Worm (Caenorhabditis elegans) whole organism, L3 larva: Measurements from ENCODE around the gene K10B3.1.

ENCODE experiments used
- R02D3.7 ChIP-seq: fragments of 150-350 bp; optimal IDR thresholded peaks from 2 replicates; lab custom pipeline; 2014; ENCODE audit warnings: missing biosample characterization, missing genetic modification characterization
- ZK546.5 ChIP-seq: sonication (generic microtip); optimal IDR thresholded peaks from 2 replicates; lab custom pipeline; 2017; ENCODE audit warnings: missing biosample characterization, missing genetic modification characterization
- aly-2 ChIP-seq: fragments of 150-350 bp; optimal IDR thresholded peaks from 2 replicates; lab custom pipeline; 2014; ENCODE audit warnings: missing biosample characterization, missing genetic modification characterization
- ama-1 ChIP-seq: fragments of 150-350 bp; optimal IDR thresholded peaks from 2 replicates; lab custom pipeline; 2018
- ceh-16 ChIP-seq: sonication (generic microtip); optimal IDR thresholded peaks from 2 replicates; lab custom pipeline; 2017; ENCODE audit warnings: missing biosample characterization, missing genetic modification characterization
- ceh-28 ChIP-seq: fragments of 150-350 bp; optimal IDR thresholded peaks from 2 replicates; lab custom pipeline; 2014; ENCODE audit warnings: missing biosample characterization, missing genetic modification reagents, missing genetic modification characterization
- ceh-82 ChIP-seq: fragments of 150-350 bp; optimal IDR thresholded peaks from 2 replicates; lab custom pipeline; 2014; ENCODE audit warnings: missing biosample characterization, missing genetic modification characterization
- ceh-9 ChIP-seq: sonication (generic microtip); optimal IDR thresholded peaks from 2 replicates; lab custom pipeline; 2018; ENCODE audit warnings: missing biosample characterization, missing genetic modification characterization
- daf-12 ChIP-seq: fragments of 150-350 bp; optimal IDR thresholded peaks from 2 replicates; lab custom pipeline; 2014; ENCODE audit warnings: missing biosample characterization, missing genetic modification reagents, missing genetic modification characterization
- egl-27 ChIP-seq: sonication (generic microtip); optimal IDR thresholded peaks from 4 replicates; lab custom pipeline; 2017; ENCODE audit warnings: missing biosample characterization, missing genetic modification reagents, missing genetic modification characterization
- egl-5 ChIP-seq: fragments of 150-350 bp; optimal IDR thresholded peaks from 2 replicates; lab custom pipeline; 2017; ENCODE audit warnings: missing biosample characterization, missing genetic modification reagents, missing genetic modification characterization, inconsistent platforms
- elt-1 ChIP-seq: fragments of 150-350 bp; optimal IDR thresholded peaks from 2 replicates; lab custom pipeline; 2014; ENCODE audit warnings: missing biosample characterization, missing genetic modification characterization
- elt-2 ChIP-seq: sonication (generic microtip); optimal IDR thresholded peaks from 2 replicates; lab custom pipeline; 2016; ENCODE audit warnings: missing genetic modification reagents, mild to moderate bottlenecking, missing genetic modification characterization, missing compliant biosample characterization
- elt-3 ChIP-seq, 3 experiments: fragments of 150-350 bp in 1 of 3; sonication (generic microtip) in 2 of 3; optimal IDR thresholded peaks; 2 replicates in 2 of 3; 4 replicates in 1 of 3; lab custom pipeline; 2014 to 2017; ENCODE audit warnings: missing biosample characterization in 3 of 3, missing genetic modification characterization in 3 of 3
- eor-1 ChIP-seq, 2 experiments: fragments of 150-350 bp; optimal IDR thresholded peaks; 2 replicates each; lab custom pipeline; 2014 to 2018; ENCODE audit warnings: missing biosample characterization in 2 of 2, missing genetic modification characterization in 2 of 2
- fkh-10 ChIP-seq: sonication (generic microtip); optimal IDR thresholded peaks from 2 replicates; lab custom pipeline; 2017; ENCODE audit warnings: missing biosample characterization, missing genetic modification reagents, missing genetic modification characterization
- fkh-2 ChIP-seq: fragments of 150-350 bp; optimal IDR thresholded peaks from 2 replicates; lab custom pipeline; 2014; ENCODE audit warnings: missing biosample characterization, missing genetic modification reagents, missing genetic modification characterization
- fos-1 ChIP-seq: fragments of 150-350 bp; optimal IDR thresholded peaks from 2 replicates; lab custom pipeline; 2014; ENCODE audit warnings: missing biosample characterization, missing genetic modification characterization
- hmg-11 ChIP-seq: sonication (generic microtip); optimal IDR thresholded peaks from 2 replicates; lab custom pipeline; 2016; ENCODE audit warnings: missing genetic modification characterization, missing compliant biosample characterization
- jun-1 ChIP-seq: fragments of 150-350 bp; optimal IDR thresholded peaks from 2 replicates; lab custom pipeline; 2014; ENCODE audit warnings: missing biosample characterization, missing genetic modification reagents, missing genetic modification characterization
- lin-15B ChIP-seq: fragments of 150-350 bp; optimal IDR thresholded peaks from 2 replicates; lab custom pipeline; 2014; ENCODE audit warnings: missing biosample characterization, missing genetic modification characterization
- lin-39 ChIP-seq: fragments of 150-350 bp; optimal IDR thresholded peaks from 2 replicates; lab custom pipeline; 2018; ENCODE audit warnings: missing biosample characterization, missing genetic modification reagents, missing genetic modification characterization
- lsy-12 ChIP-seq: sonication (generic microtip); optimal IDR thresholded peaks from 2 replicates; lab custom pipeline; 2016; ENCODE audit warnings: mild to moderate bottlenecking, missing genetic modification characterization, missing compliant biosample characterization
- mdl-1 ChIP-seq: fragments of 150-350 bp; optimal IDR thresholded peaks from 2 replicates; lab custom pipeline; 2014; ENCODE audit warnings: missing biosample characterization, missing genetic modification characterization
- mml-1 ChIP-seq: fragments of 150-350 bp; sonication (generic microtip); optimal IDR thresholded peaks from 3 replicates; lab custom pipeline; 2014; ENCODE audit warnings: missing biosample characterization, missing genetic modification characterization
- nfya-1 ChIP-seq: sonication (generic microtip); optimal IDR thresholded peaks from 2 replicates; lab custom pipeline; 2017; ENCODE audit warnings: missing genetic modification characterization, mild to moderate bottlenecking, missing compliant biosample characterization, antibody characterized with exemption, moderate library complexity; ENCODE audit not compliant: insufficient read depth
- nhr-11 ChIP-seq: fragments of 150-350 bp; optimal IDR thresholded peaks from 2 replicates; lab custom pipeline; 2014; ENCODE audit warnings: missing biosample characterization, missing genetic modification characterization
- nhr-12 ChIP-seq: fragments of 150-350 bp; optimal IDR thresholded peaks from 2 replicates; lab custom pipeline; 2014; ENCODE audit warnings: missing biosample characterization, missing genetic modification characterization
- nhr-23 ChIP-seq: fragments of 150-350 bp; optimal IDR thresholded peaks from 2 replicates; lab custom pipeline; 2014; ENCODE audit warnings: missing biosample characterization, missing genetic modification reagents, missing genetic modification characterization
- nhr-237 ChIP-seq: fragments of 150-350 bp; optimal IDR thresholded peaks from 2 replicates; lab custom pipeline; 2014; ENCODE audit warnings: missing biosample characterization, missing genetic modification characterization
- nhr-25 ChIP-seq: sonication (generic microtip); optimal IDR thresholded peaks from 2 replicates; lab custom pipeline; 2017; ENCODE audit warnings: missing biosample characterization, missing genetic modification characterization
- nhr-28 ChIP-seq: fragments of 150-350 bp; optimal IDR thresholded peaks from 2 replicates; lab custom pipeline; 2014; ENCODE audit warnings: missing biosample characterization, missing genetic modification characterization
- nhr-43 ChIP-seq: sonication (generic microtip); optimal IDR thresholded peaks from 2 replicates; lab custom pipeline; 2016; ENCODE audit warnings: mild to moderate bottlenecking, missing genetic modification characterization, missing compliant biosample characterization; ENCODE audit not compliant: poor library complexity, severe bottlenecking
- nhr-67 ChIP-seq: fragments of 150-350 bp; optimal IDR thresholded peaks from 2 replicates; lab custom pipeline; 2014; ENCODE audit warnings: missing biosample characterization, missing genetic modification characterization
- nhr-76 ChIP-seq: fragments of 150-350 bp; sonication (generic microtip); optimal IDR thresholded peaks from 5 replicates; lab custom pipeline; 2014; ENCODE audit warnings: missing biosample characterization, missing genetic modification characterization
- nhr-77 ChIP-seq: fragments of 150-350 bp; optimal IDR thresholded peaks from 2 replicates; lab custom pipeline; 2014; ENCODE audit warnings: missing biosample characterization, missing genetic modification characterization
- pha-4 ChIP-seq: fragments of 150-350 bp; optimal IDR thresholded peaks from 2 replicates; lab custom pipeline; 2014; ENCODE audit warnings: missing biosample characterization, missing genetic modification reagents, missing genetic modification characterization
- pqm-1 ChIP-seq: fragments of 150-350 bp; optimal IDR thresholded peaks from 2 replicates; lab custom pipeline; 2017; ENCODE audit warnings: missing biosample characterization, missing genetic modification characterization, inconsistent platforms
- sea-2 ChIP-seq: fragments of 150-350 bp; sonication (generic microtip); optimal IDR thresholded peaks from 4 replicates; lab custom pipeline; 2014; ENCODE audit warnings: missing biosample characterization, missing genetic modification reagents, missing genetic modification characterization
- skn-1 ChIP-seq: fragments of 150-350 bp; optimal IDR thresholded peaks from 2 replicates; lab custom pipeline; 2014; ENCODE audit warnings: missing biosample characterization, missing genetic modification characterization
- snpc-4 ChIP-seq: fragments of 150-350 bp; optimal IDR thresholded peaks from 2 replicates; lab custom pipeline; 2014; ENCODE audit warnings: missing biosample characterization, missing genetic modification characterization
- tbx-2 ChIP-seq: sonication (generic microtip); optimal IDR thresholded peaks from 2 replicates; lab custom pipeline; 2016; ENCODE audit warnings: mild to moderate bottlenecking, missing genetic modification characterization, missing compliant biosample characterization
- unc-39 ChIP-seq: sonication (generic microtip); optimal IDR thresholded peaks from 4 replicates; lab custom pipeline; 2017; ENCODE audit warnings: missing biosample characterization, missing genetic modification characterization
- unc-62 ChIP-seq: fragments of 150-350 bp; sonication (generic microtip); optimal IDR thresholded peaks from 4 replicates; lab custom pipeline; 2014; ENCODE audit warnings: missing biosample characterization, missing genetic modification reagents, missing genetic modification characterization
- zag-1 ChIP-seq: fragments of 150-350 bp; optimal IDR thresholded peaks from 2 replicates; lab custom pipeline; 2014; ENCODE audit warnings: missing biosample characterization, missing genetic modification characterization
- ztf-11 ChIP-seq: fragments of 150-350 bp; optimal IDR thresholded peaks from 2 replicates; lab custom pipeline; 2014; ENCODE audit warnings: missing biosample characterization, missing genetic modification characterization
- ztf-4 ChIP-seq: fragments of 150-350 bp; optimal IDR thresholded peaks from 2 replicates; lab custom pipeline; 2014; ENCODE audit warnings: missing biosample characterization, missing genetic modification characterization

K10B3.1 gene

DNA sequence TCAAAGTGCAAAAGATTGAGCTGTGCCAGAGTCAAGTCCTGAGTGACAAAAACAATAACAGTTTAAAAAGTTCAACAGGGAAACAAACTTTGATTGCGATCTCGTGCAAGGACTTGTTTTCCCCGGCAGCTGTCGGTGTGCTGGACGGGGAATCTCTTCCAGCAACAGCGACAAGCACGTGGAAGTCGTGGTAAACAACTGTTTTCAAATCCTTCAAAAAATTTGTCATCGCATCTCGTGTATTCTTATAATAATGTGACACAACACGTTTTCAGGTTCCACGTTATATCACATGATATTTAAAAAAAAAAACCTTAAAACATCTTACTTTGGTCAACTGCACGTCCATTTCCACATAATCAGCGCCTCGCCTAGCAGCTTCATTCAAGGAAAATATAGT lies 26.7 kb upstream of the K10B3.1 start:
- TF ChIP-seq unc-62: no peak
- peak; percentile 9 for TF ChIP-seq nfya-1

DNA sequence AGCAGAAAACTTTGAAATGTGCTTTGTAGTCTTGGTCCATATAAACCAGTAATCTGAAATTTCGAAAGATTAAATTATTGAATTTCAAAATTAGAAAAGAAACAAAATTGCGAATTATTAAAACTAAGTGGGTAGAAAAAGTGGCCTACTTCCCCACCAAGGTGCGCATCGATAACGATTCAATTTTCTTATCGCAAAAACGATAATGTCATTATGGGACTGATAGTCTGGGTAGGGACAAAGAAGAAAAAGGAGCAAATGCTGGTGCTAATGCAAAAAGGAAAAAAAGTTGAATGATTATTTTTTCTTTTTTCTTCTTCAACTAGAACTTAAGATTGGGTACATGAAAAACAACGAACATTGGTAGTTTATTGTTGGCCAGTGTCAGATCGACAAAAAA lies 24.7 kb upstream of the K10B3.1 start, which contains the start of gene gpcp-1:
gpcp-1 (minus strand) TSS at position 53 of the 400 bp plus-strand sequence.
- TF ChIP-seq pqm-1 (tag; lab: Kevin White, UChicago) (peak; percentile 61), elt-2 (tag; lab: Kevin White, UChicago) (peak; percentile 91), pha-4 (tag; lab: Kevin White, UChicago) (peak; percentile 20), unc-62 (no peak)

DNA sequence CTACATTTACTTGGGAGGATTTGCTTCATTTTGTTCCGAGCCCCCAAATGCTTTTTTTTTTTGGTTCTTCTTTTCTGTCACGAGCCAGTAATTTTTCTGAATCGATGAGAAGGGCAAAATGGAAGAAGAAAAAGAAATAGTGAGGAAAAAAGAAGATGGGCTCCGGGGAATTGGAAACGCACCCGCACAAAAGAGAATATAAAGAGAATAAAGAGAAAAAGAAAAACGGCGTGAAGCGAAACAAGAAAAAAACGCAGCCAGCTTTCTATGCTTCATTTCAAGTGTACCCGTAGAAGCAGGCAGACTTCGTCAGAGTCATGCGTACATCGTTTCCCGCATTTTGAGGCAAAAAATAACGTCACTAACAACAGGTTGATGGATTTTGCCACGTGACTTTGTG lies 24.2 kb upstream of the K10B3.1 start:
- TF ChIP-seq mml-1 (tag; lab: Kevin White, UChicago) (no peak), skn-1 (tag; lab: Kevin White, UChicago) (no peak), egl-5 (tag; lab: Kevin White, UChicago) (no peak), pha-4 (tag; lab: Kevin White, UChicago) (no peak), nhr-25 (no peak), egl-27 (no peak), nfya-1 (peak; percentile 54), nhr-12 (tag; lab: Kevin White, UChicago) (no peak), sea-2 (no peak), aly-2 (no peak), nhr-67 (tag; lab: Kevin White, UChicago) (no peak), ceh-16 (tag; lab: Kevin White, UChicago) (no peak), nhr-77 (tag; lab: Kevin White, UChicago) (no peak), jun-1 (no peak), eor-1 (tag; optimal IDR thresholded peaks at IDR 0.05; lab: Kevin White, UChicago) (no peak), unc-62 (no peak), elt-2 (tag; lab: Kevin White, UChicago) (no peak), ceh-9 (no peak), ztf-4 (tag; lab: Kevin White, UChicago) (no peak), ZK546.5 (tag; lab: Kevin White, UChicago) (no peak), fos-1 (tag; lab: Kevin White, UChicago) (no peak), tbx-2 (tag; lab: Kevin White, UChicago) (no peak), ztf-11 (tag; lab: Kevin White, UChicago) (no peak), zag-1 (tag; lab: Kevin White, UChicago) (no peak), nhr-76 (tag; lab: Kevin White, UChicago) (no peak), ama-1 (lab: Kevin White, UChicago) (peak; percentile 47), nhr-43 (peak; percentile 19), nhr-28 (tag; lab: Kevin White, UChicago) (no peak), unc-39 (tag; lab: Kevin White, UChicago) (no peak), lsy-12 (tag; lab: Kevin White, UChicago) (no peak), R02D3.7 (no peak), hmg-11 (tag; lab: Kevin White, UChicago) (peak; percentile 33), nhr-23 (tag; lab: Kevin White, UChicago) (no peak), elt-1 (tag; lab: Kevin White, UChicago) (no peak), lin-15B (tag; lab: Kevin White, UChicago) (no peak), ceh-28 (no peak), snpc-4 (tag; lab: Kevin White, UChicago) (peak; percentile 8), ceh-82 (tag; lab: Kevin White, UChicago) (no peak), pqm-1 (tag; lab: Kevin White, UChicago) (no peak), mdl-1 (tag; lab: Kevin White, UChicago) (no peak), nhr-237 (tag; lab: Kevin White, UChicago) (no peak), lin-39 (tag; lab: Kevin White, UChicago) (peak; percentile 4), elt-3 (tag; optimal IDR thresholded peaks at IDR 0.05; lab: Kevin White, UChicago) (no peak), fkh-10 (GFP tag; lab: Kevin White, UChicago) (peak; percentile 64), daf-12 (tag; lab: Kevin White, UChicago) (no peak), nhr-11 (tag; lab: Kevin White, UChicago) (no peak), fkh-2 (tag; lab: Kevin White, UChicago) (no peak)
- TF ChIP-seq, all 47 proteins: peak for 7
